Fruit fly (Drosophila melanogaster): ENCODE data around the gene Dcr-1.

The Dcr-1 gene

dm6 chr3R:22747423-22748090 lies 6.7 kb upstream of the Dcr-1 start, which contains the start of gene CG17141 (continued):
- TF ChIP-seq pzg (GFP tag; optimal IDR thresholded peaks at IDR 0.05) (peak; percentile 90), da (GFP tag; optimal IDR thresholded peaks at IDR 0.05) (no peak), kah (GFP tag; optimal IDR thresholded peaks at IDR 0.05) (peak; percentile 25), mirr (GFP tag; optimal IDR thresholded peaks at IDR 0.05) (no peak), hbn (GFP tag; IDR thresholded peaks at IDR 0.05; ENCODE audit: partially characterized antibody) (no peak), CG12942 (GFP tag; optimal IDR thresholded peaks at IDR 0.05) (no peak), YL-1 (GFP tag; optimal IDR thresholded peaks at IDR 0.05) (peak; percentile 67), B-H2 (GFP tag; optimal IDR thresholded peaks at IDR 0.05) (no peak), twi (tag; optimal IDR thresholded peaks at IDR 0.05) (no peak), CG10565 (GFP tag; optimal IDR thresholded peaks at IDR 0.05) (no peak), vnd (GFP tag; IDR thresholded peaks at IDR 0.05; ENCODE audit: partially characterized antibody) (no peak), CG15269 (tag; optimal IDR thresholded peaks at IDR 0.05) (no peak), sisA (GFP tag; IDR thresholded peaks at IDR 0.05) (no peak), CG4360 (GFP tag; IDR thresholded peaks at IDR 0.05) (no peak), CG7928 (GFP tag; optimal IDR thresholded peaks at IDR 0.05) (no peak), Scr (GFP tag; IDR thresholded peaks at IDR 0.05; ENCODE audit: partially characterized antibody) (peak; percentile 31; the same call in 1 of the 2 replicates), maf-S (GFP tag; optimal IDR thresholded peaks at IDR 0.05) (no peak), Blimp-1 (GFP tag; optimal IDR thresholded peaks at IDR 0.05) (no peak), hb (GFP tag; IDR thresholded peaks at IDR 0.05; ENCODE audit: partially characterized antibody) (no peak; the same call in 2 of the 3 replicates), CG10147 (GFP tag; optimal IDR thresholded peaks at IDR 0.05) (no peak), pros (GFP tag; optimal IDR thresholded peaks at IDR 0.05) (no peak), CG2202 (tag; optimal IDR thresholded peaks at IDR 0.05) (no peak), toy (GFP tag; IDR thresholded peaks at IDR 0.05) (no peak), MBD-R2 (GFP tag; IDR thresholded peaks at IDR 0.05) (peak; percentile 97), Aef1 (GFP tag; IDR thresholded peaks at IDR 0.05) (no peak), CG34422 (GFP tag; IDR thresholded peaks at IDR 0.05) (peak; percentile 28; the same call in 1 of the 3 replicates), CG11723 (GFP tag; optimal IDR thresholded peaks at IDR 0.05) (no peak), gsb-n (tag; optimal IDR thresholded peaks at IDR 0.05) (no peak), eve (GFP tag; optimal IDR thresholded peaks at IDR 0.05) (no peak), Optix (GFP tag; IDR thresholded peaks at IDR 0.05) (no peak), CG17568 (GFP tag; optimal IDR thresholded peaks at IDR 0.05) (no peak), HLH3B (GFP tag; IDR thresholded peaks at IDR 0.05) (no peak), jing (GFP tag; optimal IDR thresholded peaks at IDR 0.05) (no peak), CG7839 (tag; optimal IDR thresholded peaks at IDR 0.05) (no peak), zf30C (GFP tag; optimal IDR thresholded peaks at IDR 0.05) (no peak), ara (GFP tag; IDR thresholded peaks at IDR 0.05) (no peak), ato (GFP tag; IDR thresholded peaks at IDR 0.05; ENCODE audit: partially characterized antibody) (peak; percentile 61), CG9609 (GFP tag; optimal IDR thresholded peaks at IDR 0.05) (no peak), CG12219 (GFP tag; optimal IDR thresholded peaks at IDR 0.05) (no peak), CG12299 (tag; optimal IDR thresholded peaks at IDR 0.05) (no peak), stwl (tag; optimal IDR thresholded peaks at IDR 0.05) (peak; percentile 26), CG3163 (GFP tag; optimal IDR thresholded peaks at IDR 0.05) (no peak), HLH4C (GFP tag; IDR thresholded peaks at IDR 0.05; ENCODE audit: partially characterized antibody) (peak; percentile 22; the same call in 1 of the 3 replicates), h (optimal IDR thresholded peaks at IDR 0.05) (no peak), chm (GFP tag; IDR thresholded peaks at IDR 0.05) (peak; percentile 30; the same call in 1 of the 2 replicates), Mad (GFP tag; optimal IDR thresholded peaks at IDR 0.05) (no peak), aop (GFP tag; IDR thresholded peaks at IDR 0.05) (no peak), disco-r (GFP tag; optimal IDR thresholded peaks at IDR 0.05) (no peak), CG9797 (GFP tag; optimal IDR thresholded peaks at IDR 0.05) (peak; percentile 52), CHES-1-like (GFP tag; optimal IDR thresholded peaks at IDR 0.05) (no peak)
